Worm (Caenorhabditis elegans): ENCODE measurements around the gene M05D6.8.

The M05D6.8 gene

ce11 chrII:8484546-8484945 is 13.5 kb upstream of the M05D6.8 start (continued):
- TF ChIP-seq hlh-17 (GFP tag; optimal IDR thresholded peaks at IDR 0.05; ENCODE audit: borderline replicate concordance): no peak
- no peak for TF ChIP-seq mep-1 (tag; optimal IDR thresholded peaks at IDR 0.05)
- no peak for TF ChIP-seq nhr-28 (tag; optimal IDR thresholded peaks at IDR 0.05)
- TF ChIP-seq aha-1 (tag; optimal IDR thresholded peaks at IDR 0.05): no peak
- TF ChIP-seq xbp-1 (tag; optimal IDR thresholded peaks at IDR 0.05): no peak
- no peak for TF ChIP-seq irx-1 (tag; optimal IDR thresholded peaks at IDR 0.05)
- TF ChIP-seq nhr-77 (tag; optimal IDR thresholded peaks at IDR 0.05): no peak
- TF ChIP-seq F16B12.6 (tag; optimal IDR thresholded peaks at IDR 0.05): no peak
- no peak for TF ChIP-seq ceh-90 (tag; optimal IDR thresholded peaks at IDR 0.05)
- TF ChIP-seq nhr-85 (tag): peak; percentile 50
- TF ChIP-seq vab-15 (tag; optimal IDR thresholded peaks at IDR 0.05): no peak
- TF ChIP-seq mdl-1 (tag; optimal IDR thresholded peaks at IDR 0.05): no peak
- no peak for TF ChIP-seq sox-4 (tag; optimal IDR thresholded peaks at IDR 0.05)
- no peak for TF ChIP-seq nhr-11 (tag; optimal IDR thresholded peaks at IDR 0.05)
- no peak for TF ChIP-seq egl-13 (tag; optimal IDR thresholded peaks at IDR 0.05)
- TF ChIP-seq unc-30 (tag; optimal IDR thresholded peaks at IDR 0.05): no peak
- TF ChIP-seq ceh-82 (tag; optimal IDR thresholded peaks at IDR 0.05): no peak
- no peak for TF ChIP-seq unc-98 (GFP tag; IDR thresholded peaks at IDR 0.05)
- peak; percentile 53 for TF ChIP-seq jun-1 (tag; optimal IDR thresholded peaks at IDR 0.05)
- no peak for TF ChIP-seq ceh-8 (GFP tag; optimal IDR thresholded peaks at IDR 0.05)
- no peak for TF ChIP-seq Y116A8C.19 (tag; optimal IDR thresholded peaks at IDR 0.05; ENCODE audit: borderline replicate concordance)
- TF ChIP-seq C34B4.2 (tag; optimal IDR thresholded peaks at IDR 0.05): no peak
- no peak for TF ChIP-seq tbx-2 (tag; optimal IDR thresholded peaks at IDR 0.05)
- TF ChIP-seq nhr-71 (tag; optimal IDR thresholded peaks at IDR 0.05): peak; percentile 38
- no peak for TF ChIP-seq nhr-12 (tag; optimal IDR thresholded peaks at IDR 0.05)
- no peak for TF ChIP-seq lir-3 (tag; optimal IDR thresholded peaks at IDR 0.05; ENCODE audit: poor library complexity)
- no peak for TF ChIP-seq C04F5.9 (tag; optimal IDR thresholded peaks at IDR 0.05)
- no peak for TF ChIP-seq pqm-1 (tag; optimal IDR thresholded peaks at IDR 0.05)
- TF ChIP-seq isw-1 (GFP tag; IDR thresholded peaks at IDR 0.05): no peak
- TF ChIP-seq lin-14 (GFP tag; optimal IDR thresholded peaks at IDR 0.05): peak; percentile 40
- no peak for TF ChIP-seq aly-2 (tag; optimal IDR thresholded peaks at IDR 0.05)
- no peak for TF ChIP-seq swsn-7 (tag; optimal IDR thresholded peaks at IDR 0.05)
- no peak for TF ChIP-seq zag-1 (tag; optimal IDR thresholded peaks at IDR 0.05)
- no peak for TF ChIP-seq elt-3 (tag; optimal IDR thresholded peaks at IDR 0.05)
- TF ChIP-seq lin-39 (tag; optimal IDR thresholded peaks at IDR 0.05): no peak

- no peak for TF ChIP-seq ceh-90 (tag; optimal IDR thresholded peaks at IDR 0.05)
- TF ChIP-seq unc-62 (GFP tag; optimal IDR thresholded peaks at IDR 0.05): no peak
- no peak for TF ChIP-seq vab-15 (tag; optimal IDR thresholded peaks at IDR 0.05)
- no peak for TF ChIP-seq snpc-4 (tag; optimal IDR thresholded peaks at IDR 0.05)
- no peak for TF ChIP-seq tlp-1 (tag; optimal IDR thresholded peaks at IDR 0.05)
- no peak for TF ChIP-seq lir-3 (tag; optimal IDR thresholded peaks at IDR 0.05; ENCODE audit: poor library complexity)
- TF ChIP-seq mef-2 (tag; optimal IDR thresholded peaks at IDR 0.05): no peak
- TF ChIP-seq lin-14 (GFP tag; optimal IDR thresholded peaks at IDR 0.05): peak; percentile 79
- TF ChIP-seq lin-13 (GFP tag; optimal IDR thresholded peaks at IDR 0.05): no peak
- TF ChIP-seq egl-27 (tag; optimal IDR thresholded peaks at IDR 0.05): no peak
- TF ChIP-seq unc-86 (tag; optimal IDR thresholded peaks at IDR 0.05): no peak
- no peak for TF ChIP-seq zip-4 (GFP tag; optimal IDR thresholded peaks at IDR 0.05)
- TF ChIP-seq skn-1 (tag; optimal IDR thresholded peaks at IDR 0.05): peak; percentile 97
- TF ChIP-seq ceh-88 (GFP tag; IDR thresholded peaks at IDR 0.05): no peak
- TF ChIP-seq rnt-1 (tag; optimal IDR thresholded peaks at IDR 0.05): no peak
- TF ChIP-seq nhr-12 (tag; optimal IDR thresholded peaks at IDR 0.05): no peak
- TF ChIP-seq blmp-1 (tag; optimal IDR thresholded peaks at IDR 0.05): peak; percentile 20
- no peak for TF ChIP-seq pag-3 (tag; optimal IDR thresholded peaks at IDR 0.05; ENCODE audit: borderline replicate concordance, insufficient read depth)
- TF ChIP-seq dsc-1 (tag; optimal IDR thresholded peaks at IDR 0.05): no peak
- no peak for TF ChIP-seq grh-1 (GFP tag; IDR thresholded peaks at IDR 0.05)
- no peak for TF ChIP-seq ztf-11 (tag; optimal IDR thresholded peaks at IDR 0.05)
- TF ChIP-seq aha-1 (tag; optimal IDR thresholded peaks at IDR 0.05): peak; percentile 79
- peak; percentile 49 for TF ChIP-seq nhr-19 (GFP tag; conservative IDR thresholded peaks at IDR 0.05)
- TF ChIP-seq hlh-17 (GFP tag; optimal IDR thresholded peaks at IDR 0.05; ENCODE audit: borderline replicate concordance): no peak
- peak; percentile 27 for TF ChIP-seq nhr-71 (tag; optimal IDR thresholded peaks at IDR 0.05)
- TF ChIP-seq xbp-1 (tag; optimal IDR thresholded peaks at IDR 0.05): no peak
- no peak for TF ChIP-seq nhr-90 (tag; optimal IDR thresholded peaks at IDR 0.05; ENCODE audit: poor library complexity)
- no peak for TF ChIP-seq nhr-28 (tag; optimal IDR thresholded peaks at IDR 0.05)
These were observed 12.8 kb upstream of the M05D6.8 start, which contains the start of gene taap-1 for ce11 chrII:8483793-8484186. Gene taap-1, minus strand, starts transcription at chrII:8483871.
